Worm (Caenorhabditis elegans) whole organism, L1 larva: ENCODE results near the gene mks-3.

Experiments
- F16B12.6 ChIP-seq: fragments of 150-350 bp; optimal IDR thresholded peaks from 2 replicates; lab custom pipeline; 2014; ENCODE audit warnings: missing biosample characterization, missing genetic modification characterization
- dpl-1 ChIP-seq, 3 experiments: fragments of 150-350 bp in 2 of 3; sonication (generic microtip) in 1 of 3; optimal IDR thresholded peaks; 2 replicates each; lab custom pipeline; 2014 to 2017; ENCODE audit warnings: missing biosample characterization in 3 of 3, missing genetic modification characterization in 3 of 3, missing genetic modification reagents in 3 of 3
- fkh-4 ChIP-seq: sonication (generic microtip); optimal IDR thresholded peaks from 2 replicates; lab custom pipeline; 2016; ENCODE audit warnings: missing compliant biosample characterization, missing genetic modification characterization, borderline replicate concordance
- lin-13 ChIP-seq: fragments of 150-350 bp; optimal IDR thresholded peaks from 2 replicates; lab custom pipeline; 2014; ENCODE audit warnings: missing biosample characterization, missing genetic modification reagents, missing genetic modification characterization
- lin-15B ChIP-seq: fragments of 150-350 bp; sonication (generic microtip); optimal IDR thresholded peaks from 3 replicates; lab custom pipeline; 2014; ENCODE audit warnings: missing biosample characterization, missing genetic modification characterization
- nhr-237 ChIP-seq: fragments of 150-350 bp; optimal IDR thresholded peaks from 2 replicates; lab custom pipeline; 2014; ENCODE audit warnings: missing biosample characterization, missing genetic modification characterization
- nhr-28 ChIP-seq: fragments of 150-350 bp; optimal IDR thresholded peaks from 2 replicates; lab custom pipeline; 2014; ENCODE audit warnings: missing biosample characterization, missing genetic modification characterization
- nhr-77 ChIP-seq: fragments of 150-350 bp; optimal IDR thresholded peaks from 2 replicates; lab custom pipeline; 2014; ENCODE audit warnings: missing biosample characterization, missing genetic modification characterization
- skn-1 ChIP-seq: fragments of 150-350 bp; optimal IDR thresholded peaks from 2 replicates; lab custom pipeline; 2014; ENCODE audit warnings: missing biosample characterization, missing genetic modification characterization
- sox-4 ChIP-seq: sonication (generic microtip); optimal IDR thresholded peaks from 2 replicates; lab custom pipeline; 2016; ENCODE audit warnings: missing genetic modification characterization, missing compliant biosample characterization
- sptf-1 ChIP-seq: fragments of 150-350 bp; optimal IDR thresholded peaks from 2 replicates; lab custom pipeline; 2014; ENCODE audit warnings: missing biosample characterization, missing genetic modification characterization
- vab-15 ChIP-seq: sonication (generic microtip); optimal IDR thresholded peaks from 2 replicates; lab custom pipeline; 2017; ENCODE audit warnings: missing genotype, mild to moderate bottlenecking, missing genetic modification characterization, missing compliant biosample characterization
- zag-1 ChIP-seq: fragments of 150-350 bp; optimal IDR thresholded peaks from 2 replicates; lab custom pipeline; 2014; ENCODE audit warnings: missing biosample characterization, missing genetic modification characterization
- ztf-11 ChIP-seq, 2 experiments: sonication (generic microtip); optimal IDR thresholded peaks; 2 replicates each; lab custom pipeline; 2016 to 2017; ENCODE audit warnings: missing genetic modification characterization in 2 of 2, missing biosample characterization in 1 of 2, missing compliant biosample characterization in 1 of 2

- TF ChIP-seq nhr-77 (no peak), lin-15B (tag; lab: Kevin White, UChicago) (no peak), vab-15 (tag; lab: Kevin White, UChicago) (no peak), nhr-28 (tag; lab: Kevin White, UChicago) (no peak), zag-1 (tag; lab: Kevin White, UChicago) (no peak), sptf-1 (no peak), nhr-237 (no peak), ztf-11 (tag; optimal IDR thresholded peaks at IDR 0.05; lab: Kevin White, UChicago) (no peak), skn-1 (tag; lab: Kevin White, UChicago) (no peak), fkh-4 (tag; lab: Kevin White, UChicago) (no peak), lin-13 (GFP tag; lab: Kevin White, UChicago) (no peak), F16B12.6 (tag; lab: Kevin White, UChicago) (no peak), dpl-1 (GFP tag; optimal IDR thresholded peaks at IDR 0.05; lab: Kevin White, UChicago) (no peak), sox-4 (tag; lab: Kevin White, UChicago) (no peak)
These were observed 40.5 kb downstream of the mks-3 start for ce11 chrII:7542952-7543351.
